Fruit fly (Drosophila melanogaster): ENCODE results near the gene Hsp26.

dm6 chr3L:9335711-9336110 lies 41.5 kb downstream of the Hsp26 start:
- TF ChIP-seq disco-r (GFP tag; optimal IDR thresholded peaks at IDR 0.05) = no peak
- TF ChIP-seq sd (tag; optimal IDR thresholded peaks at IDR 0.05) = peak; percentile 36
- no peak for TF ChIP-seq CG10565 (GFP tag; optimal IDR thresholded peaks at IDR 0.05)
- TF ChIP-seq CG17829 (tag; optimal IDR thresholded peaks at IDR 0.05) = no peak
- TF ChIP-seq slbo (GFP tag; IDR thresholded peaks at IDR 0.05) = peak; percentile 50
- TF ChIP-seq ftz-f1 (GFP tag; optimal IDR thresholded peaks at IDR 0.05) = no peak
- TF ChIP-seq gsb (GFP tag; IDR thresholded peaks at IDR 0.05) = no peak
- no peak for TF ChIP-seq CG8478 (optimal IDR thresholded peaks at IDR 0.05)
- peak; percentile 43 for TF ChIP-seq abd-A (tag; optimal IDR thresholded peaks at IDR 0.05)
- no peak for TF ChIP-seq Sry-β (GFP tag; optimal IDR thresholded peaks at IDR 0.05)
- TF ChIP-seq Ssrp (tag; optimal IDR thresholded peaks at IDR 0.05) = no peak
- no peak for TF ChIP-seq CG10431 (GFP tag; optimal IDR thresholded peaks at IDR 0.05)
- TF ChIP-seq CG15269 (tag; optimal IDR thresholded peaks at IDR 0.05) = no peak
